ENCODE assay signal across 1 fruit fly cellular context in genomic region chr3L:24535908-24536307, dm6.
TF ChIP-seq lines count a peak whose summit lies in the region.

No protein-coding gene starts in this region.

TF ChIP-seq in whole organism, embryonic, 481 proteins besides CTCF, POLR2A, EP300 and RAD21 (continued from another document):
- TF ChIP-seq exex (tag; optimal IDR thresholded peaks at IDR 0.05; lab: Kevin White, UChicago): no peak
- TF ChIP-seq slp2 (GFP tag; optimal IDR thresholded peaks at IDR 0.05; lab: Kevin White, UChicago): no peak
- peak; percentile 81 for TF ChIP-seq row (GFP tag; IDR thresholded peaks at IDR 0.05; lab: Robert Waterston, UW)
- TF ChIP-seq Med (GFP tag; lab: Kevin White, UChicago): peak; percentile 30
- TF ChIP-seq ftz-f1 (GFP tag; optimal IDR thresholded peaks at IDR 0.05; lab: Kevin White, UChicago): no peak
- TF ChIP-seq CG11695 (GFP tag; IDR thresholded peaks at IDR 0.05; lab: Robert Waterston, UW): no peak
- TF ChIP-seq psq (GFP tag; optimal IDR thresholded peaks at IDR 0.05; lab: Kevin White, UChicago): no peak
- no peak for TF ChIP-seq NFAT (GFP tag; IDR thresholded peaks at IDR 0.05; lab: Robert Waterston, UW)
- TF ChIP-seq sc (optimal IDR thresholded peaks at IDR 0.05; lab: Kevin White, UChicago): no peak
- no peak for TF ChIP-seq sc (GFP tag; optimal IDR thresholded peaks at IDR 0.05; lab: Kevin White, UChicago)
- no peak for TF ChIP-seq bbx (GFP tag; IDR thresholded peaks at IDR 0.05; lab: Robert Waterston, UW; ENCODE audit: partially characterized antibody)
- TF ChIP-seq ro (GFP tag; IDR thresholded peaks at IDR 0.05; lab: Robert Waterston, UW): no peak
- peak; percentile 99 for TF ChIP-seq ssp (GFP tag; IDR thresholded peaks at IDR 0.05; lab: Robert Waterston, UW)
- TF ChIP-seq E2f2 (GFP tag; IDR thresholded peaks at IDR 0.05; lab: Robert Waterston, UW): peak; percentile 69
- no peak for TF ChIP-seq gce (GFP tag; IDR thresholded peaks at IDR 0.05; lab: Robert Waterston, UW)
- TF ChIP-seq CHES-1-like (GFP tag; optimal IDR thresholded peaks at IDR 0.05; lab: Kevin White, UChicago): no peak
- no peak for TF ChIP-seq CG12744 (GFP tag; optimal IDR thresholded peaks at IDR 0.05; lab: Kevin White, UChicago)
- TF ChIP-seq stc (GFP tag; IDR thresholded peaks at IDR 0.05; lab: Robert Waterston, UW): no peak
- TF ChIP-seq amos (GFP tag; IDR thresholded peaks at IDR 0.05; lab: Robert Waterston, UW; ENCODE audit: partially characterized antibody): peak; percentile 90
- no peak for TF ChIP-seq otp (GFP tag; IDR thresholded peaks at IDR 0.05; lab: Robert Waterston, UW)
- no peak for TF ChIP-seq CG3838 (GFP tag; optimal IDR thresholded peaks at IDR 0.05; lab: Kevin White, UChicago)
- no peak for TF ChIP-seq CG10267 (tag; optimal IDR thresholded peaks at IDR 0.05; lab: Kevin White, UChicago)
- TF ChIP-seq CG7745 (tag; optimal IDR thresholded peaks at IDR 0.05; lab: Kevin White, UChicago): no peak
- no peak for TF ChIP-seq schlank (tag; optimal IDR thresholded peaks at IDR 0.05; lab: Kevin White, UChicago)
- TF ChIP-seq Hmr (GFP tag; optimal IDR thresholded peaks at IDR 0.05; lab: Kevin White, UChicago): peak; percentile 20
- no peak for TF ChIP-seq CG11560 (tag; IDR thresholded peaks at IDR 0.05; lab: Robert Waterston, UW)
- no peak for TF ChIP-seq Side (GFP tag; optimal IDR thresholded peaks at IDR 0.05; lab: Kevin White, UChicago)
- no peak for TF ChIP-seq Meics (GFP tag; optimal IDR thresholded peaks at IDR 0.05; lab: Kevin White, UChicago)
- no peak for TF ChIP-seq pnt (GFP tag; optimal IDR thresholded peaks at IDR 0.05; lab: Kevin White, UChicago)
- TF ChIP-seq Neu2 (GFP tag; optimal IDR thresholded peaks at IDR 0.05; lab: Kevin White, UChicago; ENCODE audit: borderline replicate concordance): no peak
- no peak for TF ChIP-seq NC2α (GFP tag; optimal IDR thresholded peaks at IDR 0.05; lab: Kevin White, UChicago)
- no peak for TF ChIP-seq CG6683 (GFP tag; optimal IDR thresholded peaks at IDR 0.05; lab: Kevin White, UChicago)
- TF ChIP-seq Taf1 (GFP tag; IDR thresholded peaks at IDR 0.05; lab: Robert Waterston, UW): no peak
- TF ChIP-seq da (GFP tag; optimal IDR thresholded peaks at IDR 0.05; lab: Kevin White, UChicago): no peak
- TF ChIP-seq pzg (GFP tag; optimal IDR thresholded peaks at IDR 0.05; lab: Kevin White, UChicago): peak; percentile 33
- TF ChIP-seq CG10959 (GFP tag; IDR thresholded peaks at IDR 0.05; lab: Robert Waterston, UW): no peak
- TF ChIP-seq disco-r (GFP tag; optimal IDR thresholded peaks at IDR 0.05; lab: Kevin White, UChicago): no peak
- TF ChIP-seq CG15601 (tag; optimal IDR thresholded peaks at IDR 0.05; lab: Kevin White, UChicago): no peak
- no peak for TF ChIP-seq CG14965 (GFP tag; optimal IDR thresholded peaks at IDR 0.05; lab: Kevin White, UChicago; ENCODE audit: borderline replicate concordance)
- TF ChIP-seq unpg (GFP tag; optimal IDR thresholded peaks at IDR 0.05; lab: Kevin White, UChicago): no peak
- peak; percentile 90 for TF ChIP-seq CG16813 (GFP tag; IDR thresholded peaks at IDR 0.05; lab: Robert Waterston, UW; ENCODE audit: partially characterized antibody)
- peak; percentile 87 for TF ChIP-seq Dref (GFP tag; IDR thresholded peaks at IDR 0.05; lab: Robert Waterston, UW)
- no peak for TF ChIP-seq odd (GFP tag; optimal IDR thresholded peaks at IDR 0.05; lab: Kevin White, UChicago)
- peak; percentile 78 for TF ChIP-seq CG7963 (GFP tag; IDR thresholded peaks at IDR 0.05; lab: Robert Waterston, UW; ENCODE audit: partially characterized antibody)
- no peak for TF ChIP-seq CG13894 (tag; optimal IDR thresholded peaks at IDR 0.05; lab: Kevin White, UChicago)
- no peak for TF ChIP-seq Fer2 (tag; optimal IDR thresholded peaks at IDR 0.05; lab: Kevin White, UChicago)
- TF ChIP-seq CG17186 (GFP tag; optimal IDR thresholded peaks at IDR 0.05; lab: Kevin White, UChicago): peak; percentile 3
- peak; percentile 29 for TF ChIP-seq stwl (tag; optimal IDR thresholded peaks at IDR 0.05; lab: Kevin White, UChicago)
- TF ChIP-seq dysf (GFP tag; IDR thresholded peaks at IDR 0.05; lab: Robert Waterston, UW): no peak
- TF ChIP-seq CG12769 (tag; optimal IDR thresholded peaks at IDR 0.05; lab: Kevin White, UChicago): no peak
- peak; percentile 81 for TF ChIP-seq Scr (GFP tag; IDR thresholded peaks at IDR 0.05; lab: Robert Waterston, UW; ENCODE audit: partially characterized antibody)
- TF ChIP-seq sug (tag; optimal IDR thresholded peaks at IDR 0.05; lab: Kevin White, UChicago): no peak
- no peak for TF ChIP-seq CG4282 (GFP tag; optimal IDR thresholded peaks at IDR 0.05; lab: Kevin White, UChicago)
- peak; percentile 57 for TF ChIP-seq Sry-δ (GFP tag; optimal IDR thresholded peaks at IDR 0.05; lab: Kevin White, UChicago)
- no peak for TF ChIP-seq CG12391 (tag; optimal IDR thresholded peaks at IDR 0.05; lab: Kevin White, UChicago)
- no peak for TF ChIP-seq CG14014 (GFP tag; IDR thresholded peaks at IDR 0.05; lab: Robert Waterston, UW)
- TF ChIP-seq fd102C (GFP tag; optimal IDR thresholded peaks at IDR 0.05; lab: Kevin White, UChicago): no peak
- TF ChIP-seq eve (GFP tag; optimal IDR thresholded peaks at IDR 0.05; lab: Kevin White, UChicago): no peak
- no peak for TF ChIP-seq jumu (GFP tag; optimal IDR thresholded peaks at IDR 0.05; lab: Kevin White, UChicago)
- TF ChIP-seq bigmax (GFP tag; optimal IDR thresholded peaks at IDR 0.05; lab: Kevin White, UChicago): no peak
- TF ChIP-seq ac (GFP tag; optimal IDR thresholded peaks at IDR 0.05; lab: Kevin White, UChicago): no peak
- peak; percentile 35 for TF ChIP-seq nmo (GFP tag; optimal IDR thresholded peaks at IDR 0.05; lab: Kevin White, UChicago)
- TF ChIP-seq zfh1 (GFP tag; IDR thresholded peaks at IDR 0.05; lab: Robert Waterston, UW): no peak
- TF ChIP-seq crol (GFP tag; IDR thresholded peaks at IDR 0.05; lab: Robert Waterston, UW): no peak
- peak; percentile 39 for TF ChIP-seq Dp (GFP tag; optimal IDR thresholded peaks at IDR 0.05; lab: Kevin White, UChicago)
- no peak for TF ChIP-seq CG6854 (GFP tag; optimal IDR thresholded peaks at IDR 0.05; lab: Kevin White, UChicago)
- no peak for TF ChIP-seq Spps (tag; optimal IDR thresholded peaks at IDR 0.05; lab: Kevin White, UChicago)
- TF ChIP-seq tll (GFP tag; optimal IDR thresholded peaks at IDR 0.05; lab: Kevin White, UChicago): no peak
- no peak for TF ChIP-seq dan (GFP tag; IDR thresholded peaks at IDR 0.05; lab: Robert Waterston, UW)
- TF ChIP-seq ken (GFP tag; IDR thresholded peaks at IDR 0.05; lab: Robert Waterston, UW): no peak
- no peak for TF ChIP-seq CG10274 (GFP tag; optimal IDR thresholded peaks at IDR 0.05; lab: Kevin White, UChicago)
- TF ChIP-seq luna (GFP tag; optimal IDR thresholded peaks at IDR 0.05; lab: Kevin White, UChicago): no peak
- no peak for TF ChIP-seq CG4360 (GFP tag; IDR thresholded peaks at IDR 0.05; lab: Robert Waterston, UW)
- TF ChIP-seq zen2 (GFP tag; IDR thresholded peaks at IDR 0.05; lab: Robert Waterston, UW; ENCODE audit: partially characterized antibody): no peak; the same call in 2 of the 3 replicates
- TF ChIP-seq Blimp-1 (GFP tag; optimal IDR thresholded peaks at IDR 0.05; lab: Kevin White, UChicago): no peak
- no peak for TF ChIP-seq CG7786 (GFP tag; optimal IDR thresholded peaks at IDR 0.05; lab: Kevin White, UChicago)
- no peak for TF ChIP-seq wdn (GFP tag; IDR thresholded peaks at IDR 0.05; lab: Robert Waterston, UW)
- TF ChIP-seq Adf1 (GFP tag; IDR thresholded peaks at IDR 0.05; lab: Robert Waterston, UW): no peak
- no peak for TF ChIP-seq Poxn (GFP tag; IDR thresholded peaks at IDR 0.05; lab: Robert Waterston, UW)
- no peak for TF ChIP-seq HmgZ (tag; optimal IDR thresholded peaks at IDR 0.05; lab: Kevin White, UChicago)
- TF ChIP-seq Dad (GFP tag; optimal IDR thresholded peaks at IDR 0.05; lab: Kevin White, UChicago): no peak
- no peak for TF ChIP-seq CG17568 (GFP tag; optimal IDR thresholded peaks at IDR 0.05; lab: Kevin White, UChicago)
- TF ChIP-seq CG1529 (GFP tag; optimal IDR thresholded peaks at IDR 0.05; lab: Kevin White, UChicago): no peak
- TF ChIP-seq chif (GFP tag; optimal IDR thresholded peaks at IDR 0.05; lab: Kevin White, UChicago): no peak
- no peak for TF ChIP-seq ttk (GFP tag; IDR thresholded peaks at IDR 0.05; lab: Robert Waterston, UW)
- TF ChIP-seq HLH3B (GFP tag; IDR thresholded peaks at IDR 0.05; lab: Robert Waterston, UW): no peak
- no peak for TF ChIP-seq salm (tag; optimal IDR thresholded peaks at IDR 0.05; lab: Kevin White, UChicago)
- no peak for TF ChIP-seq Sin3A (optimal IDR thresholded peaks at IDR 0.05; lab: Kevin White, UChicago)
- TF ChIP-seq gsb (GFP tag; IDR thresholded peaks at IDR 0.05; lab: Robert Waterston, UW): no peak
